Worm (Caenorhabditis elegans) whole organism, L1 larva: ENCODE measurements around the gene B0303.4.

ENCODE experiments used
- C04F5.9 ChIP-seq: sonication (generic microtip); optimal IDR thresholded peaks from 2 replicates; lab custom pipeline; 2016; ENCODE audit warnings: missing genetic modification characterization, missing compliant biosample characterization
- C16A3.4 ChIP-seq: fragments of 150-350 bp; optimal IDR thresholded peaks from 2 replicates; lab custom pipeline; 2014; ENCODE audit warnings: missing biosample characterization, missing genetic modification characterization
- C34B4.2 ChIP-seq: sonication (generic microtip); optimal IDR thresholded peaks from 2 replicates; lab custom pipeline; 2017; ENCODE audit warnings: mild to moderate bottlenecking, missing genetic modification characterization, missing compliant biosample characterization
- F16B12.6 ChIP-seq: fragments of 150-350 bp; optimal IDR thresholded peaks from 2 replicates; lab custom pipeline; 2014; ENCODE audit warnings: missing biosample characterization, missing genetic modification characterization
- Y116A8C.19 ChIP-seq: sonication (generic microtip); optimal IDR thresholded peaks from 2 replicates; lab custom pipeline; 2016; ENCODE audit warnings: missing compliant biosample characterization, missing genetic modification characterization, borderline replicate concordance
- ama-1 ChIP-seq: fragments of 150-350 bp; optimal IDR thresholded peaks from 2 replicates; lab custom pipeline; 2014
- ceh-88 ChIP-seq: fragments of 200-800 bp; sonication (Bioruptor generic); IDR thresholded peaks from 2 replicates; pipeline ENCODE4 v1.3.6; 2022; ENCODE audit warnings: missing genetic modification characterization, missing compliant biosample characterization
- ces-1 ChIP-seq: fragments of 150-350 bp; optimal IDR thresholded peaks from 2 replicates; lab custom pipeline; 2014; ENCODE audit warnings: missing biosample characterization, missing genetic modification reagents, missing genetic modification characterization
- dpl-1 ChIP-seq, 3 experiments: fragments of 150-350 bp in 2 of 3; sonication (generic microtip) in 1 of 3; optimal IDR thresholded peaks; 2 replicates each; lab custom pipeline; 2014 to 2017; ENCODE audit warnings: missing biosample characterization in 3 of 3, missing genetic modification characterization in 3 of 3, missing genetic modification reagents in 3 of 3
- efl-1 ChIP-seq, 4 experiments: fragments of 150-350 bp; optimal IDR thresholded peaks in 3 of 4; peaks in 1 of 4; 1 replicate in 1 of 4; 2 replicates in 3 of 4; lab custom pipeline; 2014; ENCODE audit warnings: missing biosample characterization in 2 of 4, missing genetic modification characterization in 2 of 4, missing genetic modification reagents in 2 of 4
- egl-27 ChIP-seq, 2 experiments: fragments of 150-350 bp in 1 of 2; sonication (generic microtip); optimal IDR thresholded peaks; 3 replicates each; lab custom pipeline; 2017 to 2018; ENCODE audit warnings: missing biosample characterization in 2 of 2, missing genetic modification characterization in 2 of 2, missing genetic modification reagents in 2 of 2
- elt-2 ChIP-seq: sonication (generic microtip); optimal IDR thresholded peaks from 2 replicates; lab custom pipeline; 2016; ENCODE audit warnings: missing genetic modification characterization, mild to moderate bottlenecking, inconsistent platforms, missing compliant biosample characterization, missing genetic modification reagents
- elt-3 ChIP-seq, 6 experiments: fragments of 150-350 bp in 1 of 6; sonication (generic microtip); optimal IDR thresholded peaks; 2 replicates each; lab custom pipeline; 2017 to 2018; ENCODE audit warnings: missing biosample characterization in 6 of 6, missing genetic modification characterization in 6 of 6, inconsistent platforms in 1 of 6
- fkh-8 ChIP-seq: sonication (generic microtip); optimal IDR thresholded peaks from 2 replicates; lab custom pipeline; 2016; ENCODE audit warnings: mild to moderate bottlenecking, missing genetic modification characterization, missing compliant biosample characterization
- lin-13 ChIP-seq: fragments of 150-350 bp; optimal IDR thresholded peaks from 2 replicates; lab custom pipeline; 2014; ENCODE audit warnings: missing biosample characterization, missing genetic modification reagents, missing genetic modification characterization
- lin-14 ChIP-seq: fragments of 200-800 bp; sonication (Bioruptor generic); optimal IDR thresholded peaks from 2 replicates; lab custom pipeline; 2018; ENCODE audit warnings: mild to moderate bottlenecking, missing genetic modification characterization, moderate library complexity, missing compliant biosample characterization
- lin-35 ChIP-seq, 2 experiments: fragments of 150-350 bp; optimal IDR thresholded peaks; 2 replicates each; lab custom pipeline; 2014; ENCODE audit warnings: missing biosample characterization in 2 of 2, missing genetic modification characterization in 2 of 2, missing genetic modification reagents in 2 of 2
- lsy-2 ChIP-seq, 2 experiments: fragments of 150-350 bp; optimal IDR thresholded peaks; 2 replicates each; lab custom pipeline; 2014; ENCODE audit warnings: missing biosample characterization in 2 of 2, missing genetic modification characterization in 2 of 2
- mdl-1 ChIP-seq, 2 experiments: fragments of 150-350 bp; optimal IDR thresholded peaks; 2 replicates each; lab custom pipeline; 2014 to 2017; ENCODE audit warnings: missing biosample characterization in 2 of 2, missing genetic modification characterization in 2 of 2, inconsistent platforms in 1 of 2
- nhr-11 ChIP-seq: fragments of 150-350 bp; optimal IDR thresholded peaks from 2 replicates; lab custom pipeline; 2014; ENCODE audit warnings: missing biosample characterization, missing genetic modification characterization
- nhr-12 ChIP-seq: sonication (generic microtip); optimal IDR thresholded peaks from 2 replicates; lab custom pipeline; 2017; ENCODE audit warnings: missing biosample characterization, missing genetic modification characterization
- nhr-19 ChIP-seq: fragments of 200-800 bp; sonication (Bioruptor generic); conservative IDR thresholded peaks from 2 replicates; pipeline ENCODE4 v1.3.6; 2022; ENCODE audit warnings: missing genetic modification characterization, missing compliant biosample characterization
- nhr-20 ChIP-seq: sonication (generic microtip); optimal IDR thresholded peaks from 2 replicates; lab custom pipeline; 2016; ENCODE audit warnings: mild to moderate bottlenecking, missing genetic modification characterization, missing compliant biosample characterization
- nhr-237 ChIP-seq: fragments of 150-350 bp; optimal IDR thresholded peaks from 2 replicates; lab custom pipeline; 2014; ENCODE audit warnings: missing biosample characterization, missing genetic modification characterization
- nhr-47 ChIP-seq: sonication (generic microtip); optimal IDR thresholded peaks from 2 replicates; lab custom pipeline; 2016; ENCODE audit warnings: mild to moderate bottlenecking, missing genetic modification characterization, moderate library complexity, missing compliant biosample characterization
- nhr-71 ChIP-seq: sonication (generic microtip); optimal IDR thresholded peaks from 2 replicates; lab custom pipeline; 2016; ENCODE audit warnings: mild to moderate bottlenecking, missing genetic modification characterization, moderate library complexity, missing compliant biosample characterization
- nhr-77 ChIP-seq: fragments of 150-350 bp; optimal IDR thresholded peaks from 2 replicates; lab custom pipeline; 2014; ENCODE audit warnings: missing biosample characterization, missing genetic modification characterization
- nhr-85 ChIP-seq: sonication (generic microtip); peaks from one replicate; lab custom pipeline; 2016; ENCODE audit warnings: missing genetic modification characterization, inconsistent platforms, missing compliant biosample characterization
- nhr-90 ChIP-seq: sonication (generic microtip); optimal IDR thresholded peaks from 2 replicates; lab custom pipeline; 2016; ENCODE audit warnings: mild to moderate bottlenecking, missing genetic modification characterization, missing compliant biosample characterization; ENCODE audit not compliant: poor library complexity
- pag-3 ChIP-seq: sonication (generic microtip); optimal IDR thresholded peaks from 2 replicates; lab custom pipeline; 2017; ENCODE audit warnings: missing genetic modification characterization, mild to moderate bottlenecking, missing compliant biosample characterization, antibody characterized with exemption, borderline replicate concordance; ENCODE audit not compliant: insufficient read depth
- pax-3 ChIP-seq: fragments of 200-800 bp; sonication (Bioruptor generic); optimal IDR thresholded peaks from 2 replicates; lab custom pipeline; 2018; ENCODE audit warnings: mild to moderate bottlenecking, missing genetic modification characterization, moderate library complexity, missing compliant biosample characterization
- rnt-1 ChIP-seq: sonication (generic microtip); optimal IDR thresholded peaks from 2 replicates; lab custom pipeline; 2016; ENCODE audit warnings: mild to moderate bottlenecking, missing genetic modification characterization, moderate library complexity, missing compliant biosample characterization
- skn-1 ChIP-seq: fragments of 150-350 bp; optimal IDR thresholded peaks from 2 replicates; lab custom pipeline; 2014; ENCODE audit warnings: missing biosample characterization, missing genetic modification characterization
- snu-23 ChIP-seq: sonication (generic microtip); optimal IDR thresholded peaks from 2 replicates; lab custom pipeline; 2016; ENCODE audit warnings: missing genetic modification characterization, missing compliant biosample characterization
- sox-4 ChIP-seq: sonication (generic microtip); optimal IDR thresholded peaks from 2 replicates; lab custom pipeline; 2016; ENCODE audit warnings: missing genetic modification characterization, missing compliant biosample characterization
- sup-37 ChIP-seq: fragments of 200-800 bp; sonication (Bioruptor generic); optimal IDR thresholded peaks from 2 replicates; lab custom pipeline; 2018; ENCODE audit warnings: mild to moderate bottlenecking, missing genetic modification characterization, missing compliant biosample characterization
- swsn-7 ChIP-seq: sonication (generic microtip); optimal IDR thresholded peaks from 2 replicates; lab custom pipeline; 2016; ENCODE audit warnings: missing genetic modification characterization, missing compliant biosample characterization
- tbx-2 ChIP-seq: sonication (generic microtip); optimal IDR thresholded peaks from 2 replicates; lab custom pipeline; 2016; ENCODE audit warnings: missing genetic modification characterization, missing compliant biosample characterization
- tlp-1 ChIP-seq: fragments of 150-350 bp; optimal IDR thresholded peaks from 2 replicates; lab custom pipeline; 2014; ENCODE audit warnings: missing biosample characterization, missing genetic modification characterization
- unc-130 ChIP-seq: fragments of 150-350 bp; optimal IDR thresholded peaks from 2 replicates; lab custom pipeline; 2017; ENCODE audit warnings: missing biosample characterization, missing genetic modification characterization, inconsistent platforms
- unc-30 ChIP-seq: sonication (generic microtip); optimal IDR thresholded peaks from 2 replicates; lab custom pipeline; 2017; ENCODE audit warnings: missing biosample characterization, missing genetic modification characterization
- xbp-1 ChIP-seq: sonication (generic microtip); optimal IDR thresholded peaks from 2 replicates; lab custom pipeline; 2016; ENCODE audit warnings: missing genetic modification characterization, missing compliant biosample characterization

Gene B0303.4

DNA sequence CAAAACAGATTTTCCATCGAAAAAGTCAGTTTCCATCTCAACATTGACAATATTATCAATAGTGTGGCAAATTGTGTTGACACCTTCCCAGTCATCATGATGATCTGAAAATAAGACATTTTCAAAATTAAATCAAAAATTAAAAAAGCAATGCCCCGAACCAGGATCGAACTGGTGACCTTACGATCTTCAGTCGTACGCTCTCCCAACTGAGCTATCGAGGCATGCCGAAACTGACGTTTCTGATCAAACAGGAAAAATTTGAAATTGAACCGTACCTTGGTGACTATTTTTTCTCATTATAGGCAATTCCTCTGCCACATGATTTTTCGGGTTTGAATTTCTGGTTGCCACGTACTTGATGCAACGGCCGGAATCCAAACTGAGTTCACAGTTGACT lies 36.2 kb upstream of the B0303.4 start:
- TF ChIP-seq unc-30 (tag; lab: Kevin White, UChicago) = no peak
- no peak for TF ChIP-seq F16B12.6 (tag; lab: Kevin White, UChicago)
- no peak for TF ChIP-seq elt-2 (tag; lab: Kevin White, UChicago)
- TF ChIP-seq nhr-237 (tag; lab: Kevin White, UChicago) = no peak
- TF ChIP-seq ceh-88 = no peak
- TF ChIP-seq nhr-11 (tag; lab: Kevin White, UChicago) = no peak
- no peak for TF ChIP-seq ama-1 (lab: Kevin White, UChicago)
- TF ChIP-seq pag-3 (tag; lab: Kevin White, UChicago) = no peak
- TF ChIP-seq lin-13 (GFP tag; lab: Kevin White, UChicago) = no peak
- no peak for TF ChIP-seq fkh-8 (tag; lab: Kevin White, UChicago)
- TF ChIP-seq nhr-12 (tag; lab: Kevin White, UChicago) = no peak
- TF ChIP-seq tbx-2 (tag; lab: Kevin White, UChicago) = no peak
- TF ChIP-seq Y116A8C.19 (tag; lab: Kevin White, UChicago) = no peak
- TF ChIP-seq unc-130 (tag; lab: Kevin White, UChicago) = no peak
- no peak for TF ChIP-seq lin-14 (GFP tag; lab: Kevin White, UChicago)
- no peak for TF ChIP-seq swsn-7 (tag; lab: Kevin White, UChicago)
- no peak for TF ChIP-seq pax-3 (tag; lab: Kevin White, UChicago)
- TF ChIP-seq C34B4.2 (tag; lab: Kevin White, UChicago) = no peak

ce11 chrIII:8653875-8654386 lies 35.7 kb upstream of the B0303.4 start, which contains the start of gene F22B7.9:
Gene F22B7.9 (minus strand): TSS chrIII:8653925.
- TF ChIP-seq mdl-1 (tag; optimal IDR thresholded peaks at IDR 0.05; lab: Kevin White, UChicago) (peak in 1 of 2 experiments; percentile 53), xbp-1 (tag; lab: Kevin White, UChicago) (no peak), elt-2 (tag; lab: Kevin White, UChicago) (peak; percentile 54), nhr-20 (tag; lab: Kevin White, UChicago) (peak; percentile 71), lsy-2 (tag; optimal IDR thresholded peaks at IDR 0.05; lab: Kevin White, UChicago) (peak in 1 of 2 experiments; percentile 18), elt-3 (tag; optimal IDR thresholded peaks at IDR 0.05; lab: Kevin White, UChicago) (peak in 2 of 6 experiments; percentile 38 to 51), ama-1 (lab: Kevin White, UChicago) (peak; percentile 83), nhr-71 (tag; lab: Kevin White, UChicago) (peak; percentile 54), rnt-1 (tag; lab: Kevin White, UChicago) (peak; percentile 11), C16A3.4 (peak; percentile 10), sup-37 (GFP tag; lab: Kevin White, UChicago) (no peak), efl-1 (optimal IDR thresholded peaks at IDR 0.05; lab: Kevin White, UChicago) (no peak), efl-1 (GFP tag; optimal IDR thresholded peaks at IDR 0.05 in 1 of 2; lab: Kevin White, UChicago) (peak in 1 of 2 experiments; percentile 16), sox-4 (tag; lab: Kevin White, UChicago) (no peak), egl-27 (tag; optimal IDR thresholded peaks at IDR 0.05; lab: Kevin White, UChicago) (no peak), lin-35 (GFP tag; optimal IDR thresholded peaks at IDR 0.05; lab: Kevin White, UChicago) (peak in 1 of 2 experiments; percentile 34), tbx-2 (tag; lab: Kevin White, UChicago) (peak; percentile 23), nhr-47 (tag; lab: Kevin White, UChicago) (peak; percentile 30), nhr-85 (peak; percentile 81), nhr-90 (tag; lab: Kevin White, UChicago) (peak; percentile 20), ces-1 (GFP tag; lab: Kevin White, UChicago) (no peak), nhr-19 (GFP tag; lab: Robert Waterston, UW) (peak; percentile 42), C04F5.9 (tag; lab: Kevin White, UChicago) (no peak), skn-1 (tag; lab: Kevin White, UChicago) (peak; percentile 0), snu-23 (GFP tag; lab: Kevin White, UChicago) (peak; percentile 35), dpl-1 (GFP tag; optimal IDR thresholded peaks at IDR 0.05; lab: Kevin White, UChicago) (peak in 1 of 3 experiments; percentile 9), lin-14 (GFP tag; lab: Kevin White, UChicago) (peak; percentile 26), nhr-77 (tag; lab: Kevin White, UChicago) (peak; percentile 4), ceh-88 (0 out of 2 replicates have a peak, but pooled peaks have one; percentile 12), tlp-1 (tag; lab: Kevin White, UChicago) (no peak)
